Worm (Caenorhabditis elegans) whole organism, L4 larva: ENCODE measurements around the gene Y73C8B.9.

Experiments
- F26F4.8 ChIP-seq: fragments of 200-800 bp; sonication (Bioruptor generic); conservative IDR thresholded peaks from 2 replicates; pipeline ENCODE4 v1.3.6; 2022; ENCODE audit warnings: missing genetic modification characterization, missing compliant biosample characterization
- F37D6.2 ChIP-seq: sonication (generic microtip); optimal IDR thresholded peaks from 2 replicates; lab custom pipeline; 2016; ENCODE audit warnings: mild to moderate bottlenecking, missing genetic modification characterization, missing compliant biosample characterization
- F44E2.7 ChIP-seq: fragments of 200-800 bp; sonication (Bioruptor generic); IDR thresholded peaks from 2 replicates; pipeline ENCODE4 v2.1.2; 2022; ENCODE audit warnings: missing genetic modification characterization, missing compliant biosample characterization
- R02D3.7 ChIP-seq: fragments of 150-350 bp; sonication (generic microtip); optimal IDR thresholded peaks from 3 replicates; lab custom pipeline; 2014; ENCODE audit warnings: missing biosample characterization, missing genetic modification characterization
- ZK337.2 ChIP-seq: fragments of 200-800 bp; sonication (Bioruptor generic); IDR thresholded peaks from 2 replicates; pipeline ENCODE4 v1.3.6; 2022; ENCODE audit warnings: missing genetic modification reagents, missing genetic modification characterization, missing compliant biosample characterization
- aly-2 ChIP-seq: sonication (generic microtip); optimal IDR thresholded peaks from 2 replicates; lab custom pipeline; 2018; ENCODE audit warnings: missing biosample characterization, missing genetic modification characterization
- attf-4 ChIP-seq: sonication (generic microtip); optimal IDR thresholded peaks from 3 replicates; lab custom pipeline; 2017; ENCODE audit warnings: missing biosample characterization, missing genetic modification characterization
- ceh-20 ChIP-seq: fragments of 200-800 bp; sonication (Bioruptor generic); IDR thresholded peaks from 2 replicates; pipeline ENCODE4 v1.3.6; 2022; ENCODE audit warnings: missing genetic modification reagents, missing genetic modification characterization, missing compliant biosample characterization
- ceh-32 ChIP-seq: sonication (generic microtip); optimal IDR thresholded peaks from 2 replicates; lab custom pipeline; 2016; ENCODE audit warnings: mild to moderate bottlenecking, missing genetic modification characterization, missing compliant biosample characterization; ENCODE audit not compliant: poor library complexity
- ceh-82 ChIP-seq: sonication (generic microtip); optimal IDR thresholded peaks from 2 replicates; lab custom pipeline; 2017; ENCODE audit warnings: missing biosample characterization, missing genetic modification characterization
- cey-2 ChIP-seq: sonication (generic microtip); optimal IDR thresholded peaks from 3 replicates; lab custom pipeline; 2017; ENCODE audit warnings: missing genetic modification characterization, mild to moderate bottlenecking, missing compliant biosample characterization, antibody characterized with exemption, borderline replicate concordance; ENCODE audit not compliant: insufficient read depth
- daf-16 ChIP-seq, 3 experiments: sonication (generic microtip); optimal IDR thresholded peaks; 2 replicates each; lab custom pipeline; 2016 to 2017; ENCODE audit warnings: missing genetic modification characterization in 3 of 3, missing genetic modification reagents in 3 of 3, mild to moderate bottlenecking in 2 of 3, missing compliant biosample characterization in 2 of 3, missing biosample characterization in 1 of 3, moderate library complexity in 1 of 3
- dmd-6 ChIP-seq: fragments of 200-800 bp; sonication (Bioruptor generic); IDR thresholded peaks from 2 replicates; pipeline ENCODE4 v1.3.6; 2022; ENCODE audit warnings: missing genetic modification reagents, missing genetic modification characterization, missing compliant biosample characterization
- duxl-1 ChIP-seq: sonication (generic microtip); optimal IDR thresholded peaks from 2 replicates; lab custom pipeline; 2016; ENCODE audit warnings: mild to moderate bottlenecking, missing genetic modification characterization, moderate library complexity, missing compliant biosample characterization; ENCODE audit not compliant: poor library complexity
- dve-1 ChIP-seq: sonication (generic microtip); optimal IDR thresholded peaks from 2 replicates; lab custom pipeline; 2017; ENCODE audit warnings: antibody characterized with exemption, mild to moderate bottlenecking, missing genetic modification characterization, missing compliant biosample characterization; ENCODE audit not compliant: insufficient read depth
- egl-27 ChIP-seq: sonication (generic microtip); optimal IDR thresholded peaks from 3 replicates; lab custom pipeline; 2017; ENCODE audit warnings: missing biosample characterization, missing genetic modification reagents, missing genetic modification characterization
- hif-1 ChIP-seq, 2 experiments: sonication (generic microtip); optimal IDR thresholded peaks; 2 replicates each; lab custom pipeline; 2016 to 2017; ENCODE audit warnings: missing compliant biosample characterization in 2 of 2, missing genetic modification characterization in 2 of 2, missing genetic modification reagents in 2 of 2, missing genotype in 2 of 2, mild to moderate bottlenecking in 1 of 2
- hlh-11 ChIP-seq: fragments of 200-800 bp; sonication (Bioruptor generic); optimal IDR thresholded peaks from 2 replicates; lab custom pipeline; 2018; ENCODE audit warnings: mild to moderate bottlenecking, missing genetic modification characterization, missing compliant biosample characterization
- hmg-1.1 ChIP-seq: fragments of 200-800 bp; sonication (Bioruptor generic); IDR thresholded peaks from 2 replicates; pipeline ENCODE4 v1.3.6; 2022; ENCODE audit warnings: missing genetic modification reagents, missing genetic modification characterization, missing compliant biosample characterization
- lim-7 ChIP-seq: fragments of 200-800 bp; sonication (Bioruptor generic); IDR thresholded peaks from 2 replicates; pipeline ENCODE4 v1.3.6; 2022; ENCODE audit warnings: missing genetic modification characterization, missing compliant biosample characterization
- lin-1 ChIP-seq: fragments of 200-800 bp; sonication (Bioruptor generic); IDR thresholded peaks from 2 replicates; pipeline ENCODE4 v1.3.6; 2022; ENCODE audit warnings: missing genetic modification reagents, missing genetic modification characterization, missing compliant biosample characterization
- lin-13 ChIP-seq: fragments of 150-350 bp; optimal IDR thresholded peaks from 2 replicates; lab custom pipeline; 2014; ENCODE audit warnings: missing biosample characterization, missing genetic modification reagents, missing genetic modification characterization
- lin-38 ChIP-seq: fragments of 200-800 bp; sonication (Bioruptor generic); IDR thresholded peaks from 2 replicates; pipeline ENCODE4 v1.3.6; 2022; ENCODE audit warnings: missing genetic modification reagents, missing genetic modification characterization, missing compliant biosample characterization
- lsy-2 ChIP-seq, 2 experiments: fragments of 150-350 bp in 1 of 2; sonication (generic microtip) in 1 of 2; optimal IDR thresholded peaks; 2 replicates each; lab custom pipeline; 2014 to 2017; ENCODE audit warnings: missing biosample characterization in 2 of 2, missing genetic modification characterization in 2 of 2
- madf-5 ChIP-seq, 2 experiments: fragments of 200-800 bp; sonication (Bioruptor generic); IDR thresholded peaks; 2 replicates each; pipeline ENCODE4 v1.3.6; 2022; ENCODE audit warnings: missing compliant biosample characterization in 2 of 2, missing genetic modification characterization in 2 of 2
- mdl-1 ChIP-seq, 2 experiments: fragments of 150-350 bp in 1 of 2; sonication (generic microtip) in 1 of 2; optimal IDR thresholded peaks; 2 replicates each; lab custom pipeline; 2014 to 2017; ENCODE audit warnings: missing biosample characterization in 2 of 2, missing genetic modification characterization in 2 of 2
- mep-1 ChIP-seq: fragments of 150-350 bp; sonication (generic microtip); optimal IDR thresholded peaks from 3 replicates; lab custom pipeline; 2014; ENCODE audit warnings: missing biosample characterization, missing genetic modification characterization
- mes-2 ChIP-seq: sonication (generic microtip); optimal IDR thresholded peaks from 2 replicates; lab custom pipeline; 2016; ENCODE audit warnings: missing genotype, mild to moderate bottlenecking, missing genetic modification characterization, missing compliant biosample characterization; ENCODE audit not compliant: poor library complexity, severe bottlenecking
- mxl-2 ChIP-seq: fragments of 200-800 bp; sonication (Bioruptor generic); conservative IDR thresholded peaks from 2 replicates; pipeline ENCODE4 v1.3.6; 2022; ENCODE audit warnings: missing genetic modification reagents, missing genetic modification characterization, missing compliant biosample characterization
- mxl-3 ChIP-seq: fragments of 200-800 bp; sonication (Bioruptor generic); optimal IDR thresholded peaks from 2 replicates; lab custom pipeline; 2018; ENCODE audit warnings: mild to moderate bottlenecking, missing genetic modification characterization, missing compliant biosample characterization
- nhr-102 ChIP-seq: sonication (generic microtip); optimal IDR thresholded peaks from 2 replicates; lab custom pipeline; 2016; ENCODE audit warnings: mild to moderate bottlenecking, missing genetic modification characterization, moderate library complexity, missing compliant biosample characterization
- nhr-111 ChIP-seq: fragments of 200-800 bp; sonication (Bioruptor generic); optimal IDR thresholded peaks from 2 replicates; lab custom pipeline; 2018; ENCODE audit warnings: mild to moderate bottlenecking, missing genetic modification characterization, missing compliant biosample characterization
- nhr-237 ChIP-seq: sonication (generic microtip); optimal IDR thresholded peaks from 2 replicates; lab custom pipeline; 2017; ENCODE audit warnings: missing biosample characterization, missing genetic modification characterization
- nhr-28 ChIP-seq: fragments of 150-350 bp; optimal IDR thresholded peaks from 2 replicates; lab custom pipeline; 2014; ENCODE audit warnings: missing biosample characterization, missing genetic modification characterization
- nhr-41 ChIP-seq: fragments of 200-800 bp; sonication (Bioruptor generic); IDR thresholded peaks from 2 replicates; pipeline ENCODE4 v1.3.6; 2022; ENCODE audit warnings: missing genetic modification reagents, missing genetic modification characterization, missing compliant biosample characterization
- nhr-42 ChIP-seq: fragments of 200-800 bp; sonication (Bioruptor generic); IDR thresholded peaks from 2 replicates; pipeline ENCODE4 v1.3.6; 2022; ENCODE audit warnings: missing genetic modification characterization, missing compliant biosample characterization
- nhr-77 ChIP-seq: fragments of 150-350 bp; optimal IDR thresholded peaks from 2 replicates; lab custom pipeline; 2014; ENCODE audit warnings: missing biosample characterization, missing genetic modification characterization
- pha-4 ChIP-seq, 2 experiments: fragments of 150-350 bp in 1 of 2; fragments of 200-800 bp in 1 of 2; sonication (Bioruptor generic) in 1 of 2; IDR thresholded peaks in 1 of 2; optimal IDR thresholded peaks in 1 of 2; 2 replicates each; pipeline versions ENCODE4 v1.3.6 to Lab custom; 2014 to 2022; ENCODE audit warnings: missing genetic modification characterization in 2 of 2, missing genetic modification reagents in 2 of 2, missing biosample characterization in 1 of 2, missing compliant biosample characterization in 1 of 2
- php-3 ChIP-seq: fragments of 200-800 bp; sonication (Bioruptor generic); IDR thresholded peaks from 2 replicates; pipeline ENCODE4 v1.3.6; 2022; ENCODE audit warnings: missing genetic modification reagents, missing genetic modification characterization, missing compliant biosample characterization
- snpc-1.2 ChIP-seq: fragments of 200-800 bp; sonication (Bioruptor generic); IDR thresholded peaks from 2 replicates; pipeline ENCODE4 v1.3.6; 2022; ENCODE audit warnings: missing genetic modification reagents, missing genetic modification characterization, missing compliant biosample characterization
- snpc-4 ChIP-seq: fragments of 150-350 bp; optimal IDR thresholded peaks from 2 replicates; lab custom pipeline; 2014; ENCODE audit warnings: missing biosample characterization, missing genetic modification characterization
- spr-1 ChIP-seq: sonication (generic microtip); optimal IDR thresholded peaks from 2 replicates; lab custom pipeline; 2016; ENCODE audit warnings: mild to moderate bottlenecking, missing genetic modification characterization, missing compliant biosample characterization
- unc-130 ChIP-seq: sonication (generic microtip); optimal IDR thresholded peaks from 2 replicates; lab custom pipeline; 2016; ENCODE audit warnings: missing genetic modification reagents, missing genetic modification characterization, missing compliant biosample characterization
- unc-39 ChIP-seq: sonication (generic microtip); optimal IDR thresholded peaks from 2 replicates; lab custom pipeline; 2017; ENCODE audit warnings: missing biosample characterization, missing genetic modification characterization
- unc-62 ChIP-seq, 3 experiments: fragments of 150-350 bp in 1 of 3; sonication (generic microtip); optimal IDR thresholded peaks in 2 of 3; peaks in 1 of 3; 1 replicate in 1 of 3; 2 replicates in 2 of 3; lab custom pipeline; 2014 to 2017; ENCODE audit warnings: missing biosample characterization in 3 of 3, missing genetic modification characterization in 3 of 3, missing genetic modification reagents in 3 of 3, missing genotype in 1 of 3
- zfp-2 ChIP-seq: sonication (generic microtip); optimal IDR thresholded peaks from 2 replicates; lab custom pipeline; 2016; ENCODE audit warnings: mild to moderate bottlenecking, missing genetic modification characterization, missing compliant biosample characterization
- zip-11 ChIP-seq: fragments of 200-800 bp; sonication (Bioruptor generic); IDR thresholded peaks from 2 replicates; pipeline ENCODE4 v1.3.6; 2022; ENCODE audit warnings: missing genetic modification characterization, missing compliant biosample characterization
- zip-2 ChIP-seq: fragments of 150-350 bp; optimal IDR thresholded peaks from 2 replicates; lab custom pipeline; 2014; ENCODE audit warnings: missing biosample characterization, missing genetic modification characterization

Y73C8B.9 gene

DNA sequence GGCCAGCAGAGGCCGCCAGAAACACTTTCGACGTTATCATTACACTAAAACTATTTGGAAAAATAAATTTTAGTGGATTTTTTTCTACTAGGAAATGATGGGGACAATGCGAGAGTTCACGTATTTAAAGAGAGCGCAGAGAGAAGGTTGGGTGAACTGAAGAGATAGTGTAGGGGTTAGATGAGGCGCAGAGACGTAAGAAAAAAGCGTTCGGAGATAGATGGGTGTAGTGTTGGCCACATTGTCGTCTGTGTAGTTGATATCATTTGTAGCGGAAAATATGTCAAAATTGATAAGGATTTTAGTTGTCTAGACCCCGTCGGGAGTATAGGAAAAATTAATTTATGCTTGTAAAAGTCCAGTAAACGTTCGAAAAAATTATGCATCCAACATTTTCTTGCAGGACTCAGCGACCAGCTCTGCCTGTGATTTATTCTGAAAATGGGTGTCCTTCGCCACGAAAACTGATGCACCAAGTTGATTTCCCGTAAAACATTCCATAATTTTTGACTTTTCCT lies at the start of gene Y73C8B.9, which contains the start of gene Y73C8B.3:
TSS of gene Y73C8B.9 (plus strand) at position 468 of the 518 bp plus-strand sequence.
TSS of gene Y73C8B.3 (minus strand) at position 147 of the 518 bp plus-strand sequence.
- peak; percentile 83 for TF ChIP-seq dmd-6 (GFP tag; lab: Robert Waterston, UW)
- no peak for TF ChIP-seq zip-11
- TF ChIP-seq unc-130 (GFP tag; lab: Kevin White, UChicago), result no peak
- TF ChIP-seq lsy-2 (tag; optimal IDR thresholded peaks at IDR 0.05; lab: Kevin White, UChicago), result peak in 1 of 2 experiments; percentile 21
- no peak for TF ChIP-seq snpc-1.2
- TF ChIP-seq nhr-28, result peak; percentile 100
- no peak for TF ChIP-seq F37D6.2 (tag; lab: Kevin White, UChicago)
- TF ChIP-seq hlh-11 (tag; lab: Kevin White, UChicago), result peak; percentile 72
- TF ChIP-seq lim-7 (GFP tag; lab: Robert Waterston, UW), result no peak
- no peak for TF ChIP-seq egl-27 (tag; lab: Kevin White, UChicago)
- no peak for TF ChIP-seq nhr-41
- TF ChIP-seq aly-2 (tag; lab: Kevin White, UChicago), result no peak
- peak in 1 of 2 experiments; percentile 83 for TF ChIP-seq unc-62 (GFP tag; optimal IDR thresholded peaks at IDR 0.05 in 1 of 2; lab: Kevin White, UChicago)
- TF ChIP-seq unc-62 (tag; optimal IDR thresholded peaks at IDR 0.05; lab: Kevin White, UChicago), result no peak
- TF ChIP-seq php-3 (GFP tag; lab: Robert Waterston, UW), result 0 out of 2 replicates have a peak, but pooled peaks have one; percentile 14
- no peak for TF ChIP-seq nhr-111 (GFP tag; lab: Kevin White, UChicago)
- no peak for TF ChIP-seq daf-16 (GFP tag; optimal IDR thresholded peaks at IDR 0.05; lab: Kevin White, UChicago)
- peak; percentile 7 for TF ChIP-seq daf-16 (tag; optimal IDR thresholded peaks at IDR 0.05; lab: Kevin White, UChicago)
- no peak for TF ChIP-seq attf-4 (tag; lab: Kevin White, UChicago)
- peak; percentile 43 for TF ChIP-seq mxl-3 (GFP tag; lab: Kevin White, UChicago)
- no peak; the same call in 1 of the 2 replicates for TF ChIP-seq lin-38 (GFP tag; lab: Robert Waterston, UW)
- no peak for TF ChIP-seq R02D3.7
- peak; percentile 36 for TF ChIP-seq duxl-1
- TF ChIP-seq spr-1 (tag; lab: Kevin White, UChicago), result no peak
- TF ChIP-seq ceh-82, result no peak
- no peak for TF ChIP-seq nhr-237
- peak; percentile 1 for TF ChIP-seq mep-1 (tag; lab: Kevin White, UChicago)
- no peak for TF ChIP-seq hif-1 (tag; optimal IDR thresholded peaks at IDR 0.05; lab: Kevin White, UChicago)
- TF ChIP-seq mes-2 (tag; lab: Kevin White, UChicago), result peak; percentile 39
- no peak for TF ChIP-seq mdl-1 (tag; optimal IDR thresholded peaks at IDR 0.05; lab: Kevin White, UChicago)
- TF ChIP-seq snpc-4, result no peak
- TF ChIP-seq F44E2.7 (GFP tag; lab: Robert Waterston, UW), result no peak
- TF ChIP-seq nhr-77 (tag; lab: Kevin White, UChicago), result peak; percentile 62
- TF ChIP-seq hmg-1.1, result peak; percentile 63; the same call in 1 of the 2 replicates
- TF ChIP-seq lin-13 (GFP tag; lab: Kevin White, UChicago), result no peak
- peak; percentile 40; the same call in 1 of the 2 replicates for TF ChIP-seq ceh-20 (GFP tag; lab: Robert Waterston, UW)
- TF ChIP-seq madf-5 (GFP tag; IDR thresholded peaks at IDR 0.05; lab: Robert Waterston, UW), result no peak
- TF ChIP-seq nhr-102, result peak; percentile 9
- TF ChIP-seq F26F4.8 (GFP tag; lab: Robert Waterston, UW), result no peak
- no peak for TF ChIP-seq ceh-32 (tag; lab: Kevin White, UChicago)
- no peak for TF ChIP-seq zfp-2 (tag; lab: Kevin White, UChicago)
- no peak for TF ChIP-seq zip-2 (tag; lab: Kevin White, UChicago)
- peak; percentile 59 for TF ChIP-seq dve-1 (tag; lab: Kevin White, UChicago)
- no peak for TF ChIP-seq ZK337.2
- TF ChIP-seq mxl-2, result no peak
- peak; percentile 22 for TF ChIP-seq cey-2 (tag; lab: Kevin White, UChicago)
- no peak for TF ChIP-seq nhr-42 (GFP tag; lab: Robert Waterston, UW)
- peak; percentile 55; the same call in 1 of the 2 replicates for TF ChIP-seq lin-1 (GFP tag; lab: Robert Waterston, UW)
- no peak for TF ChIP-seq unc-39
- TF ChIP-seq pha-4 (GFP tag; IDR thresholded peaks at IDR 0.05; lab: Robert Waterston, UW), result no peak
- no peak for TF ChIP-seq pha-4 (tag; optimal IDR thresholded peaks at IDR 0.05; lab: Kevin White, UChicago)
